Worm (Caenorhabditis elegans) whole organism, L1 larva: ENCODE results near the gene irld-3.

Source experiments
- C04F5.9 ChIP-seq: sonication (generic microtip); optimal IDR thresholded peaks from 2 replicates; lab custom pipeline; 2016; ENCODE audit warnings: missing genetic modification characterization, missing compliant biosample characterization
- C34B4.2 ChIP-seq: sonication (generic microtip); optimal IDR thresholded peaks from 2 replicates; lab custom pipeline; 2017; ENCODE audit warnings: mild to moderate bottlenecking, missing genetic modification characterization, missing compliant biosample characterization
- F16B12.6 ChIP-seq: fragments of 150-350 bp; optimal IDR thresholded peaks from 2 replicates; lab custom pipeline; 2014; ENCODE audit warnings: missing biosample characterization, missing genetic modification characterization
- Y116A8C.19 ChIP-seq: sonication (generic microtip); optimal IDR thresholded peaks from 2 replicates; lab custom pipeline; 2016; ENCODE audit warnings: missing compliant biosample characterization, missing genetic modification characterization, borderline replicate concordance
- alr-1 ChIP-seq: fragments of 200-800 bp; sonication (Bioruptor generic); optimal IDR thresholded peaks from 2 replicates; lab custom pipeline; 2018; ENCODE audit warnings: borderline replicate concordance, mild to moderate bottlenecking, missing genetic modification characterization, missing compliant biosample characterization
- ama-1 ChIP-seq: fragments of 150-350 bp; optimal IDR thresholded peaks from 2 replicates; lab custom pipeline; 2014
- ceh-8 ChIP-seq: fragments of 200-800 bp; sonication (Bioruptor generic); optimal IDR thresholded peaks from 2 replicates; lab custom pipeline; 2018; ENCODE audit warnings: mild to moderate bottlenecking, missing genetic modification characterization, moderate library complexity, missing compliant biosample characterization
- ceh-88 ChIP-seq: fragments of 200-800 bp; sonication (Bioruptor generic); IDR thresholded peaks from 2 replicates; pipeline ENCODE4 v1.3.6; 2022; ENCODE audit warnings: missing genetic modification characterization, missing compliant biosample characterization
- dpl-1 ChIP-seq, 3 experiments: fragments of 150-350 bp in 2 of 3; sonication (generic microtip) in 1 of 3; optimal IDR thresholded peaks; 2 replicates each; lab custom pipeline; 2014 to 2017; ENCODE audit warnings: missing biosample characterization in 3 of 3, missing genetic modification characterization in 3 of 3, missing genetic modification reagents in 3 of 3
- efl-3 ChIP-seq: fragments of 200-800 bp; sonication (Bioruptor generic); optimal IDR thresholded peaks from 2 replicates; lab custom pipeline; 2018; ENCODE audit warnings: mild to moderate bottlenecking, missing genetic modification characterization, missing compliant biosample characterization
- egl-27 ChIP-seq, 2 experiments: fragments of 150-350 bp in 1 of 2; sonication (generic microtip); optimal IDR thresholded peaks; 3 replicates each; lab custom pipeline; 2017 to 2018; ENCODE audit warnings: missing biosample characterization in 2 of 2, missing genetic modification characterization in 2 of 2, missing genetic modification reagents in 2 of 2
- fkh-10 ChIP-seq: sonication (generic microtip); optimal IDR thresholded peaks from 2 replicates; lab custom pipeline; 2017; ENCODE audit warnings: missing biosample characterization, missing genetic modification reagents, missing genetic modification characterization
- fkh-8 ChIP-seq: sonication (generic microtip); optimal IDR thresholded peaks from 2 replicates; lab custom pipeline; 2016; ENCODE audit warnings: mild to moderate bottlenecking, missing genetic modification characterization, missing compliant biosample characterization
- hlh-17 ChIP-seq: fragments of 200-800 bp; sonication (Bioruptor generic); optimal IDR thresholded peaks from 2 replicates; lab custom pipeline; 2018; ENCODE audit warnings: missing genetic modification characterization, mild to moderate bottlenecking, missing compliant biosample characterization, moderate library complexity, borderline replicate concordance
- hlh-4 ChIP-seq: sonication (generic microtip); optimal IDR thresholded peaks from 2 replicates; lab custom pipeline; 2016; ENCODE audit warnings: mild to moderate bottlenecking, missing genetic modification characterization, missing compliant biosample characterization
- hpl-2 ChIP-seq: fragments of 150-350 bp; optimal IDR thresholded peaks from 2 replicates; lab custom pipeline; 2014; ENCODE audit warnings: missing biosample characterization, missing genetic modification reagents, missing genetic modification characterization
- lin-13 ChIP-seq: fragments of 150-350 bp; optimal IDR thresholded peaks from 2 replicates; lab custom pipeline; 2014; ENCODE audit warnings: missing biosample characterization, missing genetic modification reagents, missing genetic modification characterization
- lin-14 ChIP-seq: fragments of 200-800 bp; sonication (Bioruptor generic); optimal IDR thresholded peaks from 2 replicates; lab custom pipeline; 2018; ENCODE audit warnings: mild to moderate bottlenecking, missing genetic modification characterization, moderate library complexity, missing compliant biosample characterization
- lin-15B ChIP-seq: fragments of 150-350 bp; sonication (generic microtip); optimal IDR thresholded peaks from 3 replicates; lab custom pipeline; 2014; ENCODE audit warnings: missing biosample characterization, missing genetic modification characterization
- lin-35 ChIP-seq, 2 experiments: fragments of 150-350 bp; optimal IDR thresholded peaks; 2 replicates each; lab custom pipeline; 2014; ENCODE audit warnings: missing biosample characterization in 2 of 2, missing genetic modification characterization in 2 of 2, missing genetic modification reagents in 2 of 2
- mab-9 ChIP-seq: fragments of 200-800 bp; sonication (Bioruptor generic); IDR thresholded peaks from 2 replicates; pipeline ENCODE4 v1.3.6; 2022; ENCODE audit warnings: missing genetic modification reagents, missing genetic modification characterization, missing compliant biosample characterization
- mep-1 ChIP-seq: fragments of 150-350 bp; optimal IDR thresholded peaks from 2 replicates; lab custom pipeline; 2014; ENCODE audit warnings: missing biosample characterization, missing genetic modification characterization
- nhr-19 ChIP-seq: fragments of 200-800 bp; sonication (Bioruptor generic); conservative IDR thresholded peaks from 2 replicates; pipeline ENCODE4 v1.3.6; 2022; ENCODE audit warnings: missing genetic modification characterization, missing compliant biosample characterization
- nhr-20 ChIP-seq: sonication (generic microtip); optimal IDR thresholded peaks from 2 replicates; lab custom pipeline; 2016; ENCODE audit warnings: mild to moderate bottlenecking, missing genetic modification characterization, missing compliant biosample characterization
- nhr-47 ChIP-seq: sonication (generic microtip); optimal IDR thresholded peaks from 2 replicates; lab custom pipeline; 2016; ENCODE audit warnings: mild to moderate bottlenecking, missing genetic modification characterization, moderate library complexity, missing compliant biosample characterization
- nhr-76 ChIP-seq: sonication (generic microtip); optimal IDR thresholded peaks from 2 replicates; lab custom pipeline; 2017; ENCODE audit warnings: missing biosample characterization, missing genetic modification characterization
- nhr-84 ChIP-seq: sonication (generic microtip); optimal IDR thresholded peaks from 2 replicates; lab custom pipeline; 2017; ENCODE audit warnings: missing biosample characterization, missing genetic modification characterization
- nhr-85 ChIP-seq: sonication (generic microtip); peaks from one replicate; lab custom pipeline; 2016; ENCODE audit warnings: missing genetic modification characterization, inconsistent platforms, missing compliant biosample characterization
- pag-3 ChIP-seq: sonication (generic microtip); optimal IDR thresholded peaks from 2 replicates; lab custom pipeline; 2017; ENCODE audit warnings: missing genetic modification characterization, mild to moderate bottlenecking, missing compliant biosample characterization, antibody characterized with exemption, borderline replicate concordance; ENCODE audit not compliant: insufficient read depth
- pax-3 ChIP-seq: fragments of 200-800 bp; sonication (Bioruptor generic); optimal IDR thresholded peaks from 2 replicates; lab custom pipeline; 2018; ENCODE audit warnings: mild to moderate bottlenecking, missing genetic modification characterization, moderate library complexity, missing compliant biosample characterization
- skn-1 ChIP-seq: fragments of 150-350 bp; optimal IDR thresholded peaks from 2 replicates; lab custom pipeline; 2014; ENCODE audit warnings: missing biosample characterization, missing genetic modification characterization
- snu-23 ChIP-seq: sonication (generic microtip); optimal IDR thresholded peaks from 2 replicates; lab custom pipeline; 2016; ENCODE audit warnings: missing genetic modification characterization, missing compliant biosample characterization
- sox-4 ChIP-seq: sonication (generic microtip); optimal IDR thresholded peaks from 2 replicates; lab custom pipeline; 2016; ENCODE audit warnings: missing genetic modification characterization, missing compliant biosample characterization
- sptf-1 ChIP-seq: fragments of 150-350 bp; optimal IDR thresholded peaks from 2 replicates; lab custom pipeline; 2014; ENCODE audit warnings: missing biosample characterization, missing genetic modification characterization
- sup-37 ChIP-seq: fragments of 200-800 bp; sonication (Bioruptor generic); optimal IDR thresholded peaks from 2 replicates; lab custom pipeline; 2018; ENCODE audit warnings: mild to moderate bottlenecking, missing genetic modification characterization, missing compliant biosample characterization
- unc-130 ChIP-seq: fragments of 150-350 bp; optimal IDR thresholded peaks from 2 replicates; lab custom pipeline; 2017; ENCODE audit warnings: missing biosample characterization, missing genetic modification characterization, inconsistent platforms
- unc-62 ChIP-seq: fragments of 150-350 bp; optimal IDR thresholded peaks from 2 replicates; lab custom pipeline; 2014; ENCODE audit warnings: missing biosample characterization, missing genetic modification reagents, missing genetic modification characterization
- unc-98 ChIP-seq: fragments of 200-800 bp; sonication (Bioruptor generic); IDR thresholded peaks from 2 replicates; pipeline ENCODE4 v1.3.6; 2022; ENCODE audit warnings: missing genetic modification characterization, missing compliant biosample characterization
- vab-15 ChIP-seq: sonication (generic microtip); optimal IDR thresholded peaks from 2 replicates; lab custom pipeline; 2017; ENCODE audit warnings: missing genotype, mild to moderate bottlenecking, missing genetic modification characterization, missing compliant biosample characterization
- xbp-1 ChIP-seq: sonication (generic microtip); optimal IDR thresholded peaks from 2 replicates; lab custom pipeline; 2016; ENCODE audit warnings: missing genetic modification characterization, missing compliant biosample characterization
- zag-1 ChIP-seq: fragments of 150-350 bp; optimal IDR thresholded peaks from 2 replicates; lab custom pipeline; 2014; ENCODE audit warnings: missing biosample characterization, missing genetic modification characterization
- ztf-4 ChIP-seq: fragments of 150-350 bp; optimal IDR thresholded peaks from 2 replicates; lab custom pipeline; 2014; ENCODE audit warnings: missing biosample characterization, missing genetic modification characterization

Gene irld-3

DNA sequence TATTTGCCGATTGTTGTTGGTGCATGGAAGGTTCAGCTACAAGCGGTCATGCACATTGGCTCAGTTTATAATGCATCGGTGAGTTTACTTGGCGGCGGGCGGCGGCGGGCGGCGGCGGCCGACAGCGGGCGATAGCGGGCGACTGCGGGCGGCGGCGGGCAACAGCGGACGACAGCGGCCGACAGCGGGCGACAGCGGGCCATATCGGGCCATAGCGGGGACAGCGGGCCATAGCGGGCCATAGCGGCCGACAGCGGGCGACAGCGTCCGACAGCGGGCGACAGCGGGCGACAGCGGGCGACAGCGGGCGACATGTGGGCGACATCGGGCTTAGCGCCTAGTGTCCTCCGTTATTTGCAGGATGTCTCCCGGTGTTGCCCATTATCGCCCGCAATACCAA is 6.3 kb downstream of the irld-3 start:
- TF ChIP-seq hlh-17 (GFP tag; lab: Kevin White, UChicago) (no peak), ceh-8 (GFP tag; lab: Kevin White, UChicago) (peak; percentile 45), skn-1 (no peak), snu-23 (GFP tag; lab: Kevin White, UChicago) (no peak)

DNA sequence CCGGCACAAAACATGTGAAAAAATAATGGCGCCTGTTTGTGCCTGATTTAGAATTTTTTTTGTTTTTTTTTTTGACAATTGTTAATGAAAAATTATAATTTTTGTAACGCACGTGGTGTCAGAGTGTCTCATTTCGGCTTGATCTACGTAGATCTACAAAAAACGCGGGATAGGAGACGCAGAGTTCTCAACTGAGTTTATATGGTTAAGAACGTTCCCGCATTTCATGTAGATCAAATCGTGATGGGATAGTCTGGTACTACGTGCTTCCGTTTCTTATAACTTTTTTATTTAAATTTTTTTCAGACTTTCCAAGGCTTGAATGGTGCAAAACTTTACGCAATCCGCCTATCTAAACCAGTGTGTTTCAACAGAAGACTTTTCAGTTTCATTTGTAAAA is 9.6 kb downstream of the irld-3 start, which contains the start of gene tat-6:
TSS of gene tat-6 (plus strand) at position 301 of the 400 bp plus-strand sequence.
- TF ChIP-seq vab-15 (tag; lab: Kevin White, UChicago) (no peak), zag-1 (no peak), nhr-76 (no peak), pag-3 (tag; lab: Kevin White, UChicago) (no peak), efl-3 (GFP tag; lab: Kevin White, UChicago) (no peak), mep-1 (tag; lab: Kevin White, UChicago) (no peak), hlh-4 (no peak), unc-98 (no peak), unc-62 (GFP tag; lab: Kevin White, UChicago) (no peak), ceh-88 (GFP tag; lab: Robert Waterston, UW) (no peak), nhr-84 (no peak), lin-13 (GFP tag; lab: Kevin White, UChicago) (no peak), C04F5.9 (tag; lab: Kevin White, UChicago) (no peak), egl-27 (tag; optimal IDR thresholded peaks at IDR 0.05; lab: Kevin White, UChicago) (no peak), sox-4 (tag; lab: Kevin White, UChicago) (no peak), hlh-17 (GFP tag; lab: Kevin White, UChicago) (no peak), sup-37 (GFP tag; lab: Kevin White, UChicago) (no peak), nhr-19 (no peak)

DNA sequence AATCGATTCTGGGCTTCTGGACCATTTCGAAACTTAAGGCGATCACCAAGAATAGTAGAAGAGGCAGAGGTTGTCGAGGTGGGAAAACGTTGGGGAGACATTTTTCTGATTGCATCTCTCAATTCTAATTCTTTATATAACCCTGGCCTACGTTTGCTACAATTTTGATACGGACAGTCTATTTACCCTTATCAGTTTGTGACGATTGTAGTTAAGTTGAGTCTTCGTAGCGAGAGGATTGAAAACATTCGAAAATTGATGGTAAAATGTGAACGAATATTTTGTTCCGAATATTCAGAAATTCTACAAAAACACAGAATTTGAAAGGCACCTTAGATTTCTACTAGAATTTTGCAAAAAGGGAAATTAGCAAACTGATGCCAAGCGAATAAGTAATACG is 10.7 kb downstream of the irld-3 start, which contains the start of gene Y73C8C.10:
TSS of gene Y73C8C.10 (minus strand) at position 101 of the 400 bp plus-strand sequence.
- TF ChIP-seq nhr-20 (peak; percentile 28), lin-35 (GFP tag; optimal IDR thresholded peaks at IDR 0.05; lab: Kevin White, UChicago) (peak in 1 of 2 experiments; percentile 16), fkh-8 (tag; lab: Kevin White, UChicago) (no peak)

DNA sequence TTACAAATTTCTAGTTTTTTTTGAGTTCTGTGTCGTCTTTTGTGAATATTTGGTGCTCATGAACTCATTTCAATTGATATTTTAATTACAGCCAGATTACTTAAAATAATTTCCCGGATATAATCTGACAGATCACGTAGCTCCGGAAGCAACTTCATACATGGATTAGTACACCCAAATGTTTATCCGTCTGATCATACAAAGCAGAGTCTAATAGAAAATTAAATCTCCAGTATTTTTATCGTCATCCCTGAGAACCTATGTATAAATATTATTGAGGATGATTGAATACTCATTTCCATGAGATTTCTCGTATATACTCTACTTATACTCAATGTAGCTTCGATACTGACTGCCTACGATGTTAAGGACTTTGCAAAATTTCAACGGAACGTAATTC is 13.5 kb downstream of the irld-3 start, which contains the start of gene Y73C8C.12:
TSS of gene Y73C8C.12 (plus strand) at position 301 of the 400 bp plus-strand sequence.
- TF ChIP-seq ama-1 (lab: Kevin White, UChicago): no peak
- TF ChIP-seq alr-1 (tag; lab: Kevin White, UChicago): no peak
- TF ChIP-seq lin-15B (tag; lab: Kevin White, UChicago): no peak
- no peak for TF ChIP-seq unc-62 (GFP tag; lab: Kevin White, UChicago)
- TF ChIP-seq, all 84 proteins: peak for 0

DNA sequence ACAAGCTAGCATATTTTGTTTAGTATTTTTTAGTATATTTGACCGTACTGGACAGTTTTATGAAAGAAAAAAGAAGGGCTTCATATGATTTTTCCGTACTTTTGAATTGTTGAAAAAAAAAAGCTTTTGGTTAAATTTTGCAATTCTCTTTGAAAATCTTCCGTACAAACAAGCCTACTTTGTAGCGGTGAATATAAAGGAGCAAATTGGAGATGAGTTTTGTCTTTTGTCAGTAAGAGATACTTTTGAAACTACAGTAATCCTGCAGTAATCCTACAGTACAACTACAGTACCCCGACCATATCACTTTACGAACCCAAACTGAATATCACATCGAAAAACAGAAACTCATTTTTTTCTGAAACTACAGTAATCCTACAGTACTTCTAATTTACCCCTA is 16.0 kb downstream of the irld-3 start:
- no peak for TF ChIP-seq xbp-1 (tag; lab: Kevin White, UChicago)
- no peak for TF ChIP-seq dpl-1 (GFP tag; optimal IDR thresholded peaks at IDR 0.05; lab: Kevin White, UChicago)
- no peak for TF ChIP-seq unc-130 (tag; lab: Kevin White, UChicago)
- TF ChIP-seq sptf-1 (tag; lab: Kevin White, UChicago): no peak
- no peak for TF ChIP-seq Y116A8C.19 (tag; lab: Kevin White, UChicago)
- no peak for TF ChIP-seq nhr-47 (tag; lab: Kevin White, UChicago)
- no peak for TF ChIP-seq fkh-10 (GFP tag; lab: Kevin White, UChicago)
- no peak for TF ChIP-seq F16B12.6 (tag; lab: Kevin White, UChicago)
- no peak for TF ChIP-seq mab-9
- no peak for TF ChIP-seq C34B4.2 (tag; lab: Kevin White, UChicago)
- no peak for TF ChIP-seq pax-3
- TF ChIP-seq lin-14: no peak
- TF ChIP-seq nhr-85 (tag; lab: Kevin White, UChicago): no peak
- TF ChIP-seq ztf-4 (tag; lab: Kevin White, UChicago): no peak
- TF ChIP-seq lin-13 (GFP tag; lab: Kevin White, UChicago): no peak
- TF ChIP-seq hpl-2: no peak
